Worm (Caenorhabditis elegans): ENCODE measurements around the gene F55G1.6.

Gene F55G1.6

DNA sequence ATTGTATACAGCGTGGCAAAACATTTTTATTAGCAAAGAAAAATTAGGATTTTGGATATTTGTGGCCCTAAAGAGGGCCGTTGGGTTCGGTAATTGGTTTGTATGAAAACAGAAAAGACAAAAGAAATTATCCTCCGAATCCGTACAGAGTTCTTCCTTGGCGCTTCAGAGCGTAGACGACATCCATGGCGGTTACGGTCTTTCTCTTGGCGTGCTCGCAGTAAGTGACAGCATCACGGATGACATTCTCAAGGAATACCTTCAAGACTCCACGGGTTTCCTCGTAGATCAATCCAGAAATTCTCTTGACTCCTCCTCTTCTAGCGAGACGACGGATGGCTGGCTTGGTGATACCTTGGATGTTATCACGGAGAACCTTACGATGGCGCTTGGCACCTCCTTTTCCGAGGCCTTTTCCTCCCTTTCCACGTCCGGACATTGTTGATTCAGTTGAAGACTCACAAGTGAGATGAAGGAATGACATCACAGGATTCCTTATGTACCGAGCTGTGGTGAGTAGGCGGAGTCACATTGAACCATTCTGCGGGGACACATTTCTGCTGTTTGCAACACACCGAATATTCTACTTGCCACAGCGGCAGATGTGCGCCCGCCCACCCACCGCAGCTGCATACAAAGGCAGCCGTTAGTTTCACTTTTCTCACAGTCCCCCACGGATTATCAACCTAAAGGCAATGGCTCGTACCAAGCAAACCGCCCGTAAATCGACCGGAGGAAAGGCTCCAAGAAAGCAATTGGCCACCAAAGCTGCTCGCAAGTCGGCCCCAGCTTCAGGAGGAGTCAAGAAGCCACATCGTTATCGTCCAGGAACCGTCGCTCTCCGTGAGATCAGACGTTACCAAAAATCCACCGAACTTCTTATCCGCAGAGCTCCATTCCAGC, 14.5 kb downstream of the F55G1.6 start, which contains the start of the genes his-60 and his-59 (continued):
- TF ChIP-seq nhr-84 (tag; optimal IDR thresholded peaks at IDR 0.05) (no peak), nhr-20 (tag; optimal IDR thresholded peaks at IDR 0.05) (peak; percentile 43), snu-23 (GFP tag; optimal IDR thresholded peaks at IDR 0.05) (peak; percentile 55), sptf-1 (tag; optimal IDR thresholded peaks at IDR 0.05) (no peak), skn-1 (tag; optimal IDR thresholded peaks at IDR 0.05) (no peak), unc-86 (tag; optimal IDR thresholded peaks at IDR 0.05) (peak; percentile 58), fos-1 (tag; optimal IDR thresholded peaks at IDR 0.05) (no peak), Y116A8C.19 (tag; optimal IDR thresholded peaks at IDR 0.05; ENCODE audit: borderline replicate concordance) (no peak), grh-1 (GFP tag; IDR thresholded peaks at IDR 0.05) (peak; percentile 47; the same call in 1 of the 2 replicates), snpc-4 (tag; optimal IDR thresholded peaks at IDR 0.05) (no peak), ceh-82 (tag; optimal IDR thresholded peaks at IDR 0.05) (no peak), zag-1 (tag; optimal IDR thresholded peaks at IDR 0.05) (no peak), egl-27 (tag; optimal IDR thresholded peaks at IDR 0.05) (no peak), fkh-8 (tag; optimal IDR thresholded peaks at IDR 0.05) (no peak), sox-4 (tag; optimal IDR thresholded peaks at IDR 0.05) (no peak), mep-1 (tag; optimal IDR thresholded peaks at IDR 0.05) (peak; percentile 58), nhr-47 (tag; optimal IDR thresholded peaks at IDR 0.05) (no peak), ets-5 (GFP tag; IDR thresholded peaks at IDR 0.05) (no peak), nhr-85 (tag) (peak; percentile 79), ceh-8 (GFP tag; optimal IDR thresholded peaks at IDR 0.05) (no peak), mab-9 (GFP tag; IDR thresholded peaks at IDR 0.05) (no peak), ztf-4 (tag; optimal IDR thresholded peaks at IDR 0.05) (no peak), sup-37 (GFP tag; optimal IDR thresholded peaks at IDR 0.05) (no peak), egl-13 (tag; optimal IDR thresholded peaks at IDR 0.05) (no peak), blmp-1 (tag; optimal IDR thresholded peaks at IDR 0.05) (no peak), zip-4 (GFP tag; optimal IDR thresholded peaks at IDR 0.05) (no peak), unc-62 (GFP tag; optimal IDR thresholded peaks at IDR 0.05) (no peak), pax-3 (tag; optimal IDR thresholded peaks at IDR 0.05) (no peak), mdl-1 (tag; optimal IDR thresholded peaks at IDR 0.05) (no peak), lin-15B (tag; optimal IDR thresholded peaks at IDR 0.05) (no peak), ces-1 (GFP tag; optimal IDR thresholded peaks at IDR 0.05) (no peak), lin-39 (tag; optimal IDR thresholded peaks at IDR 0.05) (peak; percentile 36), nhr-76 (tag; optimal IDR thresholded peaks at IDR 0.05) (no peak), ama-1 (optimal IDR thresholded peaks at IDR 0.05) (no peak)

DNA sequence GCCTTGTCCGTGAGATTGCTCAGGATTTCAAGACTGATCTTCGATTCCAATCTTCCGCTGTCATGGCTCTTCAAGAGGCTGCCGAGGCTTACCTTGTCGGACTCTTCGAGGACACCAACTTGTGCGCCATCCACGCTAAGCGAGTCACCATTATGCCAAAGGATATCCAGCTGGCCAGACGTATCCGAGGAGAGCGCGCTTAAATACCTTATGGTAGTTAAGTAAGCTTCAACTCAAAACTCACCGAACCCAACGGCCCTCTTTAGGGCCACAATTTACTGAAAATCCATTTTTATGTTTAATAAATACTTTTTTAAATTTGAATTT, 15.1 kb downstream of the F55G1.6 start:
- TF ChIP-seq Y116A8C.19 (tag; optimal IDR thresholded peaks at IDR 0.05; ENCODE audit: borderline replicate concordance) = no peak
- TF ChIP-seq hlh-17 (GFP tag; optimal IDR thresholded peaks at IDR 0.05; ENCODE audit: borderline replicate concordance) = no peak
- no peak for TF ChIP-seq sptf-1 (tag; optimal IDR thresholded peaks at IDR 0.05)
- TF ChIP-seq nhr-85 (tag) = no peak
- TF ChIP-seq fkh-4 (tag; optimal IDR thresholded peaks at IDR 0.05; ENCODE audit: borderline replicate concordance) = no peak
- no peak for TF ChIP-seq ztf-11 (tag; optimal IDR thresholded peaks at IDR 0.05)
- no peak for TF ChIP-seq dsc-1 (tag; optimal IDR thresholded peaks at IDR 0.05)
- TF ChIP-seq dpl-1 (GFP tag; optimal IDR thresholded peaks at IDR 0.05) = no peak
- no peak for TF ChIP-seq nhr-28 (tag; optimal IDR thresholded peaks at IDR 0.05)
- no peak for TF ChIP-seq irx-1 (tag; optimal IDR thresholded peaks at IDR 0.05)
- TF ChIP-seq ces-1 (GFP tag; optimal IDR thresholded peaks at IDR 0.05) = no peak
- no peak for TF ChIP-seq nhr-47 (tag; optimal IDR thresholded peaks at IDR 0.05)
- TF ChIP-seq unc-130 (tag; optimal IDR thresholded peaks at IDR 0.05) = no peak
- no peak for TF ChIP-seq zip-4 (GFP tag; optimal IDR thresholded peaks at IDR 0.05)
- TF ChIP-seq unc-30 (tag; optimal IDR thresholded peaks at IDR 0.05) = no peak
- TF ChIP-seq nhr-84 (tag; optimal IDR thresholded peaks at IDR 0.05) = no peak
- TF ChIP-seq tlp-1 (tag; optimal IDR thresholded peaks at IDR 0.05) = no peak
- no peak for TF ChIP-seq ceh-90 (tag; optimal IDR thresholded peaks at IDR 0.05)
- no peak for TF ChIP-seq swsn-7 (tag; optimal IDR thresholded peaks at IDR 0.05)

Measured in whole organism, L1 larva.